Worm (Caenorhabditis elegans): ENCODE measurements around the gene F58A6.9.
"Not testable (repeated sequence)": the region's sequence is repeated elsewhere in the genome, so short reads cannot be mapped to it uniquely, and the experiment has no call there.

F58A6.9 gene

DNA sequence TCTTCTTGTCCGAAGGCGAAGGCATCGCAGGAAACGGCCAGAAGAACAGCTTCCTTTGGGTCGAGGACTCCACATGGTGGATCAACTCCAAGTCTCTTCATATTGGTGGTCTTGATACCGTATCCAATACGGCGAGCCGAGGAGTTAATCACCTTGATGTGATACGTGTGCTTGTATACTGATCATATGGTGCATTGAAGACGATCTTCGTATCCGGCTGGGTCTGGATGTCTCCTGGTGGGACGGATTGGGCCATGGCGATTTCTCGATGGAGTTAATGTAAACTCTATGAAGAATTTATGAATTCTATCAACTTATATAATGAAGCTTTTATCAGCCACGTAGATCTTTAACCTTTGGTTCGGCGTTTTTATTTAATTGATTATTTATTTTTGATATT, 43.4 kb downstream of the F58A6.9 start, which contains the start of gene msp-74:
TSS of gene msp-74 (minus strand) at position 101 of the 400 bp plus-strand sequence.
- not testable (repeated sequence) for TF ChIP-seq mel-28 (tag; optimal IDR thresholded peaks at IDR 0.05; ENCODE audit: borderline replicate concordance); lin-35 (GFP tag; optimal IDR thresholded peaks at IDR 0.05); egl-44 (GFP tag; IDR thresholded peaks at IDR 0.05)

DNA sequence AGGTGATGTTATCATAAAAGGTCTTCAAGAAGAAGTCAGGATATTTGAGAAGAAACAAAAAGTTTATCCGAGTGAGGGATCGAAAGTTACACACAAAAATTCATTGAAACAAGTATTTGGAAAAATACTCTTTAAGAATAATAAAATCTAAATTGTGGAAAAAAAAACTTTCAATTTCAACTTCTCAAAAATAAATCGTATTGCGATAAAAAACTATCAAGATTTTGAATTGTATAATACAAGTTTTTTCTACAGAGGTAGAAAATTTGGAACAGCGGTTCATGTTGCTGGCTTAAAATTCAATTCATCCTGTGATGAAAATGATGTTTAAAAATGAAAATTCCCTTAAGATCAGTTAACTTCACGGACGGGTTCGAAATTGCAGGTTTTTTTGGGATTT, 46.6 kb downstream of the F58A6.9 start, which contains the start of gene F09C12.8:
TSS of gene F09C12.8 (plus strand) at position 301 of the 400 bp plus-strand sequence.
- TF ChIP-seq hmg-1.2 (GFP tag; IDR thresholded peaks at IDR 0.05) (no peak), Y79H2A.3 (GFP tag; conservative IDR thresholded peaks at IDR 0.05) (no peak), T26A5.8 (tag; optimal IDR thresholded peaks at IDR 0.05) (no peak), sptf-2 (GFP tag; optimal IDR thresholded peaks at IDR 0.05) (no peak), tbx-9 (tag; optimal IDR thresholded peaks at IDR 0.05; ENCODE audit: borderline replicate concordance) (no peak), ztf-25 (GFP tag; IDR thresholded peaks at IDR 0.05) (no peak), ztf-26 (tag; optimal IDR thresholded peaks at IDR 0.05) (no peak), B0261.1 (tag; optimal IDR thresholded peaks at IDR 0.05) (no peak), F57A8.1 (GFP tag; optimal IDR thresholded peaks at IDR 0.05) (no peak), dpl-1 (GFP tag; optimal IDR thresholded peaks at IDR 0.05) (no peak), madf-10 (tag; optimal IDR thresholded peaks at IDR 0.05) (no peak), cebp-1 (GFP tag; IDR thresholded peaks at IDR 0.05) (no peak), cebp-1 (tag; optimal IDR thresholded peaks at IDR 0.05) (no peak), F23B12.7 (tag; optimal IDR thresholded peaks at IDR 0.05; ENCODE audit: insufficient read depth) (no peak), nfya-1 (tag; optimal IDR thresholded peaks at IDR 0.05; ENCODE audit: borderline replicate concordance, insufficient read depth) (no peak), sdz-38 (tag; optimal IDR thresholded peaks at IDR 0.05) (no peak)

ce11 chrII:5109693-5110092, 49.0 kb downstream of the F58A6.9 start, which contains the start of gene F09C12.2:
Gene F09C12.2 (plus strand): TSS chrII:5110012.
- no peak for TF ChIP-seq K12H6.12 (tag; optimal IDR thresholded peaks at IDR 0.05)
- TF ChIP-seq nhr-179 (tag; optimal IDR thresholded peaks at IDR 0.05), result no peak
- TF ChIP-seq ztf-18 (tag; optimal IDR thresholded peaks at IDR 0.05), result no peak
